Fruit fly (Drosophila melanogaster) whole organism, adult: ENCODE measurements around the gene E2f1.

Experiments
- CG7101 ChIP-seq: fragments of 200-800 bp; sonication (Bioruptor generic); optimal IDR thresholded peaks from 2 replicates; lab custom pipeline; 2018; ENCODE audit warnings: missing biosample characterization, mild to moderate bottlenecking, missing genetic modification characterization, moderate library complexity
- Hr96 ChIP-seq: fragments of 200-800 bp; sonication (Bioruptor generic); optimal IDR thresholded peaks from 2 replicates; lab custom pipeline; 2016; ENCODE audit warnings: missing biosample characterization, missing genetic modification characterization
- cnc ChIP-seq, 2 experiments: fragments of >200 bp; optimal IDR thresholded peaks; 2 replicates each; lab custom pipeline; 2017

DNA sequence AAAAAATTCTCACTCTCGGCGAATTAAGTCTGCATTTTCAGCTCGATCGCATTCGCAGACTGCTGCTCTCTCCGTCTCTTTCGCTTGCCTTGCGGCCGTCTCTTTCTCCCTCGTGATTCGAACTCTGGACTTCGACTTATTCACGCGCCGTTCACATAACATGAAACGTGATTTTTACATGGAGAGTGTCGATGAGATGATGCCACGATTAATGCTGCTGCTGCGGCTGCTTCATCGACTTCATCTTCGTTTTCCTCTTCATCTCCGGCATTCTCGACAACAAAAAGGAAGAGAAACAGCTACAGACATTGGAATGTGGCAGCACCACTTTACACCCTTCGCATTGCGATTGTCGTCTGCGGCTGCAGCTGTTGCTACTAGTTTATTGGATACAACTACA, 61.0 kb downstream of the E2f1 start:
- no peak for TF ChIP-seq cnc (optimal IDR thresholded peaks at IDR 0.05; lab: Kevin White, UChicago)
- TF ChIP-seq Hr96 = no peak
- no peak for TF ChIP-seq CG7101
